Worm (Caenorhabditis elegans) whole organism, young adult: Measurements from ENCODE around the gene C05A2.4.

ENCODE experiments used
- F10E7.11 ChIP-seq: sonication (generic microtip); optimal IDR thresholded peaks from 2 replicates; lab custom pipeline; 2017; ENCODE audit warnings: mild to moderate bottlenecking, missing genetic modification characterization, moderate library complexity, missing compliant biosample characterization
- F22D6.2 ChIP-seq: sonication (generic microtip); optimal IDR thresholded peaks from 2 replicates; lab custom pipeline; 2016; ENCODE audit warnings: mild to moderate bottlenecking, missing genetic modification characterization, missing compliant biosample characterization
- F55B11.4 ChIP-seq: sonication (generic microtip); optimal IDR thresholded peaks from 2 replicates; lab custom pipeline; 2016; ENCODE audit warnings: missing compliant biosample characterization, missing genetic modification characterization, borderline replicate concordance; ENCODE audit not compliant: insufficient read depth
- akir-1 ChIP-seq: fragments of 200-800 bp; sonication (Bioruptor generic); optimal IDR thresholded peaks from 2 replicates; lab custom pipeline; 2018; ENCODE audit warnings: mild to moderate bottlenecking, missing genetic modification characterization, moderate library complexity, missing compliant biosample characterization
- attf-3 ChIP-seq: fragments of 200-800 bp; sonication (Bioruptor generic); conservative IDR thresholded peaks from 2 replicates; pipeline ENCODE4 v1.3.6; 2022; ENCODE audit warnings: missing genetic modification reagents, missing genetic modification characterization, missing compliant biosample characterization
- dpff-1 ChIP-seq: sonication (generic microtip); optimal IDR thresholded peaks from 2 replicates; lab custom pipeline; 2017; ENCODE audit warnings: mild to moderate bottlenecking, missing genetic modification characterization, missing compliant biosample characterization
- egrh-3 ChIP-seq: fragments of 200-800 bp; sonication (Bioruptor generic); IDR thresholded peaks from 2 replicates; pipeline ENCODE4 v1.3.6; 2022; ENCODE audit warnings: missing genetic modification reagents, missing genetic modification characterization, missing compliant biosample characterization
- hrde-1 ChIP-seq: sonication (generic microtip); optimal IDR thresholded peaks from 2 replicates; lab custom pipeline; 2016; ENCODE audit warnings: missing genetic modification characterization, mild to moderate bottlenecking, missing compliant biosample characterization, moderate library complexity, missing genotype, missing genetic modification reagents, borderline replicate concordance
- lin-35 ChIP-seq, 3 experiments: fragments of 150-350 bp in 2 of 3; sonication (generic microtip) in 1 of 3; optimal IDR thresholded peaks; 2 replicates each; lab custom pipeline; 2014 to 2018; ENCODE audit warnings: missing biosample characterization in 3 of 3, missing genetic modification characterization in 3 of 3, missing genetic modification reagents in 3 of 3
- madf-10 ChIP-seq: sonication (generic microtip); optimal IDR thresholded peaks from 2 replicates; lab custom pipeline; 2016; ENCODE audit warnings: mild to moderate bottlenecking, missing genetic modification characterization, missing compliant biosample characterization
- nhr-27 ChIP-seq: fragments of 200-800 bp; sonication (Bioruptor generic); optimal IDR thresholded peaks from 2 replicates; lab custom pipeline; 2018; ENCODE audit warnings: mild to moderate bottlenecking, missing genetic modification characterization, moderate library complexity, missing compliant biosample characterization
- tlf-1 ChIP-seq: fragments of 200-800 bp; sonication (Bioruptor generic); optimal IDR thresholded peaks from 2 replicates; lab custom pipeline; 2018; ENCODE audit warnings: mild to moderate bottlenecking, missing genetic modification characterization, missing compliant biosample characterization
- unc-130 ChIP-seq: sonication (generic microtip); optimal IDR thresholded peaks from 2 replicates; lab custom pipeline; 2016; ENCODE audit warnings: missing genetic modification reagents, missing genetic modification characterization, missing compliant biosample characterization
- ztf-3 ChIP-seq: fragments of 200-800 bp; sonication (Bioruptor generic); optimal IDR thresholded peaks from 2 replicates; lab custom pipeline; 2018; ENCODE audit warnings: mild to moderate bottlenecking, missing genetic modification characterization, missing compliant biosample characterization

- TF ChIP-seq lin-35 (GFP tag; optimal IDR thresholded peaks at IDR 0.05; lab: Kevin White, UChicago): no peak
- TF ChIP-seq hrde-1 (tag; lab: Kevin White, UChicago): no peak
- TF ChIP-seq unc-130 (GFP tag; lab: Kevin White, UChicago): no peak
- no peak for TF ChIP-seq F55B11.4
- no peak for TF ChIP-seq madf-10 (tag; lab: Kevin White, UChicago)
- TF ChIP-seq egrh-3 (GFP tag; lab: Robert Waterston, UW): no peak
- no peak for TF ChIP-seq dpff-1
- no peak for TF ChIP-seq attf-3 (GFP tag; lab: Robert Waterston, UW)
- no peak for TF ChIP-seq ztf-3 (GFP tag; lab: Kevin White, UChicago)
- TF ChIP-seq F10E7.11: no peak
- no peak for TF ChIP-seq akir-1 (GFP tag; lab: Kevin White, UChicago)
- no peak for TF ChIP-seq tlf-1 (GFP tag; lab: Kevin White, UChicago)
- no peak for TF ChIP-seq F22D6.2 (tag; lab: Kevin White, UChicago)
- TF ChIP-seq nhr-27 (tag; lab: Kevin White, UChicago): no peak
Measured at ce11 chrV:10687601-10688000, 7.7 kb upstream of the C05A2.4 start, which contains the start of gene F29F11.20.
